Worm (Caenorhabditis elegans): ENCODE results near the gene tbc-3.

tbc-3 gene

ce11 chrIV:9915128-9915527 is 16.3 kb downstream of the tbc-3 start:
- TF ChIP-seq him-1 (tag; optimal IDR thresholded peaks at IDR 0.05) = no peak
- TF ChIP-seq W03F9.2 (tag; optimal IDR thresholded peaks at IDR 0.05) = no peak
- no peak for TF ChIP-seq dao-5 (tag; optimal IDR thresholded peaks at IDR 0.05)

ce11 chrIV:9916224-9916623 is 17.4 kb downstream of the tbc-3 start, which contains the start of gene bed-3:
bed-3 (plus strand) TSS chrIV:9916524.
- TF ChIP-seq W03F9.2 (tag; optimal IDR thresholded peaks at IDR 0.05) (no peak), him-1 (tag; optimal IDR thresholded peaks at IDR 0.05) (no peak), dao-5 (tag; optimal IDR thresholded peaks at IDR 0.05) (no peak)

- TF ChIP-seq W03F9.2 (tag; optimal IDR thresholded peaks at IDR 0.05) (no peak), him-1 (tag; optimal IDR thresholded peaks at IDR 0.05) (no peak), dao-5 (tag; optimal IDR thresholded peaks at IDR 0.05) (no peak)
These were observed 19.2 kb downstream of the tbc-3 start for ce11 chrIV:9918021-9918420.

ce11 chrIV:9920426-9920825 is 21.6 kb downstream of the tbc-3 start:
- TF ChIP-seq dao-5 (tag; optimal IDR thresholded peaks at IDR 0.05) (no peak), W03F9.2 (tag; optimal IDR thresholded peaks at IDR 0.05) (no peak), him-1 (tag; optimal IDR thresholded peaks at IDR 0.05) (no peak)

ce11 chrIV:9924419-9924818 is 25.6 kb downstream of the tbc-3 start:
- no peak for TF ChIP-seq dao-5 (tag; optimal IDR thresholded peaks at IDR 0.05)

DNA sequence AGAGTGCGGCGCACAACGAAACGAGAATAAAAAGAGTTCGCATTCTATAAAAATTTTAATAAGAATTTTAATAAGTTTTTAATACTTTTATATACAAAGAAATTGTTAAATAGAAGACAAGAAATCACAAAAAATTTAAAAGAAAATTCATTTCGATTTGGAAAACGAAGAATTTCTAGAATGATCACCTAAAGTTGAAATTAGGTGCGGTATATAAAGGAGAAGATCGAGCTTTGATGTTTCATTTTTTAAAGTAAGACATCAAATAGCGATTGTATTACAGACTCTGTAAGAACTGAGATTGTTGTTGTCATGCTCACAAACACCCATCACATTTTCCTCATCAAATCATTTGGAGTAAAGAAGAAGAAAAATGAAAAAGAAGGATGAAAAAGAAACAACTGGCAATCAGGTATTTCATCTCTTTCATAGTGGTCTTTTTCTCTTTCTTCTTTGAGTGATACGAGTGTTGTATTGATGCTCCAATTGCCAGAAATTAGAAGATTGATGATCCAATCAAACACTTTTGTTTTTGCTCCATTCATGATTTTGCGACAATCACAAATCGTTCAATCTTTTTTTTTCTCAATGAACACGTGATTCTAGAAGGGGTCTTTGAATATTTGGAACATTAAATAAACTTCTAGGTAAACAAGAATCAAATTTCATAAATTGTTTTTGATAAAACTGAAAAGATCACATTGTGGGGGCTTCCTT is 29.5 kb downstream of the tbc-3 start, which contains the start of gene dur-1:
dur-1 (minus strand) TSS at position 51 of the 717 bp plus-strand sequence.
- no peak for TF ChIP-seq W03F9.2 (tag; optimal IDR thresholded peaks at IDR 0.05)
- TF ChIP-seq him-1 (tag; optimal IDR thresholded peaks at IDR 0.05) = no peak
- TF ChIP-seq dao-5 (tag; optimal IDR thresholded peaks at IDR 0.05) = no peak

ce11 chrIV:9932055-9932454 is 33.2 kb downstream of the tbc-3 start, which contains the start of the genes trmt-10A and F25H8.2:
trmt-10A (minus strand) TSS chrIV:9932213.
F25H8.2 (plus strand) TSS chrIV:9932235.
- no peak for TF ChIP-seq him-1 (tag; optimal IDR thresholded peaks at IDR 0.05)
- no peak for TF ChIP-seq W03F9.2 (tag; optimal IDR thresholded peaks at IDR 0.05)
- no peak for TF ChIP-seq dao-5 (tag; optimal IDR thresholded peaks at IDR 0.05)

- TF ChIP-seq him-1 (tag; optimal IDR thresholded peaks at IDR 0.05) (no peak), dao-5 (tag; optimal IDR thresholded peaks at IDR 0.05) (no peak), W03F9.2 (tag; optimal IDR thresholded peaks at IDR 0.05) (no peak)
These were observed 34.8 kb downstream of the tbc-3 start, which contains the start of gene spe-29 for ce11 chrIV:9933580-9933979. spe-29 (plus strand) TSS chrIV:9933880.

- no peak for TF ChIP-seq W03F9.2 (tag; optimal IDR thresholded peaks at IDR 0.05)
- no peak for TF ChIP-seq dao-5 (tag; optimal IDR thresholded peaks at IDR 0.05)
- no peak for TF ChIP-seq him-1 (tag; optimal IDR thresholded peaks at IDR 0.05)
These were observed 44.4 kb downstream of the tbc-3 start for ce11 chrIV:9943214-9943613.

- TF ChIP-seq W03F9.2 (tag; optimal IDR thresholded peaks at IDR 0.05) = no peak
- TF ChIP-seq dao-5 (tag; optimal IDR thresholded peaks at IDR 0.05) = no peak
- no peak for TF ChIP-seq him-1 (tag; optimal IDR thresholded peaks at IDR 0.05)
These were observed 45.5 kb downstream of the tbc-3 start for ce11 chrIV:9944279-9944678.

- TF ChIP-seq W03F9.2 (tag; optimal IDR thresholded peaks at IDR 0.05) (no peak), him-1 (tag; optimal IDR thresholded peaks at IDR 0.05) (no peak), dao-5 (tag; optimal IDR thresholded peaks at IDR 0.05) (no peak)
These were observed 49.2 kb downstream of the tbc-3 start for ce11 chrIV:9948035-9948434.

Data from whole organism, L4/young adult.